Fruit fly (Drosophila melanogaster) whole organism, wandering third instar larva: ENCODE data around the gene stai.

ENCODE experiments used
- Abd-B ChIP-seq: fragments of >200 bp; optimal IDR thresholded peaks from 2 replicates; lab custom pipeline; 2017; ENCODE audit warnings: missing biosample characterization, missing genetic modification characterization
- CG32264 ChIP-seq: fragments of 200-800 bp; sonication (Bioruptor generic); optimal IDR thresholded peaks from 2 replicates; lab custom pipeline; 2016; ENCODE audit warnings: missing biosample characterization, missing genetic modification characterization
- CG9705 ChIP-seq: fragments of 200-800 bp; sonication (Bioruptor generic); optimal IDR thresholded peaks from 2 replicates; lab custom pipeline; 2018; ENCODE audit warnings: missing biosample characterization, mild to moderate bottlenecking, missing genetic modification characterization
- CrebA ChIP-seq: fragments of 200-800 bp; sonication (Bioruptor generic); optimal IDR thresholded peaks from 2 replicates; lab custom pipeline; 2016; ENCODE audit warnings: missing biosample characterization, mild to moderate bottlenecking, missing genetic modification characterization, borderline replicate concordance
- Dfd ChIP-seq: fragments of >200 bp; optimal IDR thresholded peaks from 2 replicates; lab custom pipeline; 2017; ENCODE audit warnings: missing biosample characterization, missing genetic modification characterization
- GATAd ChIP-seq: sonication (Bioruptor generic); optimal IDR thresholded peaks from 2 replicates; lab custom pipeline; 2016; ENCODE audit warnings: missing biosample characterization, missing genetic modification characterization
- HLH106 ChIP-seq: fragments of 200-800 bp; optimal IDR thresholded peaks from 3 replicates; lab custom pipeline; 2019; ENCODE audit warnings: missing biosample characterization, mild to moderate bottlenecking, missing genetic modification characterization, moderate library complexity
- Hnf4 ChIP-seq: fragments of 200-800 bp; sonication (Bioruptor generic); optimal IDR thresholded peaks from 2 replicates; lab custom pipeline; 2016; ENCODE audit warnings: missing biosample characterization, mild to moderate bottlenecking, missing genetic modification characterization
- Hr78 ChIP-seq: fragments of >200 bp; optimal IDR thresholded peaks from 2 replicates; lab custom pipeline; 2017; ENCODE audit warnings: missing biosample characterization, missing genetic modification characterization
- Hr83 ChIP-seq: fragments of 200-300 bp; sonication (Bioruptor generic); optimal IDR thresholded peaks from 2 replicates; lab custom pipeline; 2016; ENCODE audit warnings: missing biosample characterization, mild to moderate bottlenecking, missing genetic modification characterization, moderate library complexity; ENCODE audit not compliant: poor library complexity, severe bottlenecking
- Jra ChIP-seq: sonication (Bioruptor generic); optimal IDR thresholded peaks from 2 replicates; lab custom pipeline; 2016; ENCODE audit warnings: missing biosample characterization, missing genetic modification characterization
- Mio ChIP-seq: sonication (Bioruptor generic); optimal IDR thresholded peaks from 2 replicates; lab custom pipeline; 2016; ENCODE audit warnings: missing biosample characterization, missing genetic modification characterization
- N ChIP-seq: fragments of >200 bp; optimal IDR thresholded peaks from 2 replicates; lab custom pipeline; 2018; ENCODE audit warnings: missing biosample characterization, missing external identifiers, missing genetic modification characterization
- OdsH ChIP-seq: fragments of 200-800 bp; sonication (Bioruptor generic); optimal IDR thresholded peaks from 2 replicates; lab custom pipeline; 2016; ENCODE audit warnings: missing biosample characterization, mild to moderate bottlenecking, missing genetic modification characterization
- Sp1 ChIP-seq: fragments of 200-800 bp; sonication (Bioruptor generic); optimal IDR thresholded peaks from 3 replicates; lab custom pipeline; 2019; ENCODE audit warnings: missing biosample characterization, mild to moderate bottlenecking, missing genetic modification characterization, moderate library complexity
- br ChIP-seq: fragments of 200-800 bp; sonication (Bioruptor generic); optimal IDR thresholded peaks from 2 replicates; lab custom pipeline; 2016; ENCODE audit warnings: missing biosample characterization, missing genetic modification characterization
- brk ChIP-seq: fragments of 200-800 bp; sonication (Bioruptor generic); optimal IDR thresholded peaks from 2 replicates; lab custom pipeline; 2016; ENCODE audit warnings: missing biosample characterization, mild to moderate bottlenecking, missing genetic modification characterization
- dmrt93B ChIP-seq: fragments of 200-800 bp; sonication (Bioruptor generic); optimal IDR thresholded peaks from 2 replicates; lab custom pipeline; 2018; ENCODE audit warnings: missing biosample characterization, mild to moderate bottlenecking, missing genetic modification characterization
- dsf ChIP-seq: sonication (Bioruptor generic); optimal IDR thresholded peaks from 2 replicates; lab custom pipeline; 2016; ENCODE audit warnings: missing biosample characterization, missing genetic modification characterization, borderline replicate concordance
- ey ChIP-seq: fragments of 200-800 bp; sonication (Bioruptor generic); optimal IDR thresholded peaks from 2 replicates; lab custom pipeline; 2016; ENCODE audit warnings: missing biosample characterization, missing genetic modification characterization
- foxo ChIP-seq, 2 experiments: fragments of 200-800 bp; sonication (Bioruptor generic); optimal IDR thresholded peaks; 2 replicates in 1 of 2; 3 replicates in 1 of 2; lab custom pipeline; 2016 to 2017; ENCODE audit warnings: missing biosample characterization in 2 of 2, missing genetic modification characterization in 2 of 2
- fru ChIP-seq: fragments of 200-800 bp; sonication (Bioruptor generic); optimal IDR thresholded peaks from 3 replicates; lab custom pipeline; 2016; ENCODE audit warnings: missing biosample characterization, mild to moderate bottlenecking, missing genetic modification characterization
- h ChIP-seq: fragments of 200-800 bp; sonication (Bioruptor generic); optimal IDR thresholded peaks from 3 replicates; lab custom pipeline; 2016; ENCODE audit warnings: missing biosample characterization, mild to moderate bottlenecking, missing genetic modification characterization
- jim ChIP-seq: fragments of 175-275, 200-325 bp; sonication (Bioruptor generic); optimal IDR thresholded peaks from 2 replicates; lab custom pipeline; 2016; ENCODE audit warnings: missing biosample characterization, mild to moderate bottlenecking, missing genetic modification characterization
- lola ChIP-seq: fragments of >200 bp; optimal IDR thresholded peaks from 2 replicates; lab custom pipeline; 2017; ENCODE audit warnings: missing biosample characterization, missing genetic modification characterization
- psq ChIP-seq: fragments of 200-800 bp; sonication (Bioruptor generic); optimal IDR thresholded peaks from 3 replicates; lab custom pipeline; 2017; ENCODE audit warnings: missing biosample characterization, mild to moderate bottlenecking, missing genetic modification characterization, moderate library complexity
- rgr ChIP-seq: fragments of 200-800 bp; sonication (Bioruptor generic); optimal IDR thresholded peaks from 3 replicates; lab custom pipeline; 2016; ENCODE audit warnings: missing biosample characterization, mild to moderate bottlenecking, missing genetic modification characterization
- sage ChIP-seq: fragments of 200-800 bp; sonication (Bioruptor generic); optimal IDR thresholded peaks from 2 replicates; lab custom pipeline; 2016; ENCODE audit warnings: missing biosample characterization, mild to moderate bottlenecking, missing genetic modification characterization
- tai ChIP-seq: sonication (Bioruptor generic); optimal IDR thresholded peaks from 2 replicates; lab custom pipeline; 2016; ENCODE audit warnings: missing biosample characterization, missing genetic modification characterization
- usp ChIP-seq: fragments of >200 bp; optimal IDR thresholded peaks from 2 replicates; lab custom pipeline; 2017; ENCODE audit warnings: missing biosample characterization, missing genetic modification characterization
- woc ChIP-seq: sonication (Bioruptor generic); optimal IDR thresholded peaks from 2 replicates; lab custom pipeline; 2016; ENCODE audit warnings: missing biosample characterization, mild to moderate bottlenecking, missing genetic modification characterization

stai gene

dm6 chr2L:6151669-6152068, 51.5 kb downstream of the stai start, which contains the start of gene Muc26B:
Gene Muc26B, plus strand, starts transcription at chr2L:6151969.
- TF ChIP-seq sage = no peak
- TF ChIP-seq CG9705 (GFP tag; lab: Kevin White, UChicago) = no peak
- TF ChIP-seq Mio (GFP tag; lab: Kevin White, UChicago) = no peak
- TF ChIP-seq fru (GFP tag; lab: Kevin White, UChicago) = no peak
- TF ChIP-seq rgr (GFP tag; lab: Kevin White, UChicago) = no peak
- no peak for TF ChIP-seq br (GFP tag; lab: Kevin White, UChicago)
- TF ChIP-seq CG32264 (GFP tag; lab: Kevin White, UChicago) = no peak
- no peak for TF ChIP-seq usp (GFP tag; lab: Kevin White, UChicago)
- TF ChIP-seq foxo (GFP tag; optimal IDR thresholded peaks at IDR 0.05; lab: Kevin White, UChicago) = no peak
- TF ChIP-seq Sp1 (GFP tag; lab: Kevin White, UChicago) = no peak
- TF ChIP-seq brk (GFP tag; lab: Kevin White, UChicago) = no peak
- TF ChIP-seq lola (GFP tag; lab: Kevin White, UChicago) = no peak
- TF ChIP-seq N (GFP tag; lab: Kevin White, UChicago) = no peak
- no peak for TF ChIP-seq tai (GFP tag; lab: Kevin White, UChicago)

- TF ChIP-seq Abd-B = no peak
- no peak for TF ChIP-seq usp (GFP tag; lab: Kevin White, UChicago)
Measured at dm6 chr2L:6155041-6155440, 54.9 kb downstream of the stai start, which contains the start of gene CG31639. Gene CG31639, minus strand, starts transcription at chr2L:6155141.

dm6 chr2L:6160100-6160499, 59.9 kb downstream of the stai start, which contains the start of gene CG13989:
Gene CG13989, plus strand, starts transcription at chr2L:6160400.
- TF ChIP-seq lola (GFP tag; lab: Kevin White, UChicago) (no peak), jim (GFP tag; lab: Kevin White, UChicago) (no peak), CrebA (GFP tag; lab: Kevin White, UChicago) (no peak), Hr78 (GFP tag; lab: Kevin White, UChicago) (no peak), Hr83 (GFP tag; lab: Kevin White, UChicago) (no peak), dsf (GFP tag; lab: Kevin White, UChicago) (no peak)

- TF ChIP-seq woc = peak; percentile 87
- peak; percentile 83 for TF ChIP-seq fru (GFP tag; lab: Kevin White, UChicago)
- peak; percentile 30 for TF ChIP-seq dmrt93B
- no peak for TF ChIP-seq GATAd (GFP tag; lab: Kevin White, UChicago)
- TF ChIP-seq CG32264 (GFP tag; lab: Kevin White, UChicago) = peak; percentile 29
- peak; percentile 55 for TF ChIP-seq psq (GFP tag; lab: Kevin White, UChicago)
- peak; percentile 73 for TF ChIP-seq OdsH
- peak; percentile 39 for TF ChIP-seq Sp1 (GFP tag; lab: Kevin White, UChicago)
- peak; percentile 68 for TF ChIP-seq rgr (GFP tag; lab: Kevin White, UChicago)
- peak; percentile 81 for TF ChIP-seq ey
- no peak for TF ChIP-seq Jra
- TF ChIP-seq br (GFP tag; lab: Kevin White, UChicago) = peak; percentile 77
- peak; percentile 86 for TF ChIP-seq h (GFP tag; lab: Kevin White, UChicago)
- peak; percentile 49 for TF ChIP-seq Hnf4 (GFP tag; lab: Kevin White, UChicago)
- peak; percentile 10 for TF ChIP-seq brk (GFP tag; lab: Kevin White, UChicago)
- no peak for TF ChIP-seq tai (GFP tag; lab: Kevin White, UChicago)
- TF ChIP-seq Dfd (GFP tag; lab: Kevin White, UChicago) = no peak
- TF ChIP-seq HLH106 (tag; lab: Kevin White, UChicago) = peak; percentile 53
- peak in 1 of 2 experiments; percentile 73 for TF ChIP-seq foxo (GFP tag; optimal IDR thresholded peaks at IDR 0.05; lab: Kevin White, UChicago)
- TF ChIP-seq, all 38 proteins: peak for 15
Measured at dm6 chr2L:6165686-6166085, 65.5 kb downstream of the stai start.

- TF ChIP-seq Hr83 (GFP tag; lab: Kevin White, UChicago) (no peak), Dfd (GFP tag; lab: Kevin White, UChicago) (peak; percentile 86)
Measured at dm6 chr2L:6169119-6169518, 68.9 kb downstream of the stai start.
